Fruit fly (Drosophila melanogaster) whole organism, embryonic: ENCODE measurements around the gene Root.

Source experiments
- Atf-2 ChIP-seq: fragments of 200-800 bp; sonication (Bioruptor generic); optimal IDR thresholded peaks from 2 replicates; lab custom pipeline; 2016; ENCODE audit warnings: missing biosample characterization, missing genetic modification characterization
- CG10274 ChIP-seq: fragments of 200-800 bp; sonication (Bioruptor generic); optimal IDR thresholded peaks from 3 replicates; lab custom pipeline; 2017; ENCODE audit warnings: missing biosample characterization, mild to moderate bottlenecking, missing genetic modification characterization
- CG11723 ChIP-seq: fragments of 200-800 bp; sonication (Bioruptor generic); optimal IDR thresholded peaks from 2 replicates; lab custom pipeline; 2017; ENCODE audit warnings: missing biosample characterization, mild to moderate bottlenecking, missing genetic modification characterization
- CG13894 ChIP-seq: fragments of 200-800 bp; sonication (Bioruptor generic); optimal IDR thresholded peaks from 3 replicates; lab custom pipeline; 2018; ENCODE audit warnings: missing biosample characterization, mild to moderate bottlenecking, missing genetic modification characterization, moderate library complexity
- CG17359 ChIP-seq: fragments of 200-800 bp; sonication (Bioruptor generic); optimal IDR thresholded peaks from 3 replicates; lab custom pipeline; 2018; ENCODE audit warnings: missing biosample characterization, mild to moderate bottlenecking, missing genetic modification characterization, moderate library complexity
- CG1792 ChIP-seq: fragments of 200-800 bp; sonication (Bioruptor generic); optimal IDR thresholded peaks from 2 replicates; lab custom pipeline; 2016; ENCODE audit warnings: missing biosample characterization, missing genetic modification characterization
- CG18262 ChIP-seq: fragments of 200-800 bp; optimal IDR thresholded peaks from 3 replicates; lab custom pipeline; 2019; ENCODE audit warnings: missing biosample characterization, mild to moderate bottlenecking, missing genetic modification characterization, moderate library complexity
- CG2199 ChIP-seq: fragments of 200-800 bp; sonication (Bioruptor generic); IDR thresholded peaks from 3 replicates; pipeline ENCODE4 v1.3.6; 2022; ENCODE audit warnings: missing biosample characterization, missing genetic modification characterization
- CG3065 ChIP-seq: fragments of 200-800 bp; sonication (Bioruptor generic); optimal IDR thresholded peaks from 2 replicates; lab custom pipeline; 2016; ENCODE audit warnings: missing biosample characterization, missing genetic modification characterization
- CG33557 ChIP-seq: fragments of 200-800 bp; sonication (Bioruptor generic); optimal IDR thresholded peaks from 2 replicates; lab custom pipeline; 2019; ENCODE audit warnings: missing biosample characterization, mild to moderate bottlenecking, missing genetic modification characterization, moderate library complexity
- CG4328 ChIP-seq: fragments of 200-800 bp; sonication (Bioruptor generic); optimal IDR thresholded peaks from 3 replicates; lab custom pipeline; 2017; ENCODE audit warnings: missing biosample characterization, missing genetic modification reagents, missing genetic modification characterization
- CG5180 ChIP-seq: fragments of 200-800 bp; sonication (Bioruptor generic); optimal IDR thresholded peaks from 3 replicates; lab custom pipeline; 2017; ENCODE audit warnings: missing biosample characterization, missing genetic modification characterization, mild to moderate bottlenecking, moderate library complexity, missing genetic modification reagents
- CG6272 ChIP-seq: fragments of 200-800 bp; sonication (Bioruptor generic); IDR thresholded peaks from 2 replicates; pipeline ENCODE4 v1.3.6; 2022; ENCODE audit warnings: missing biosample characterization, missing genetic modification characterization
- CG7372 ChIP-seq: fragments of 200-800 bp; sonication (Bioruptor generic); IDR thresholded peaks from 2 replicates; pipeline ENCODE4 v1.3.6; 2022; ENCODE audit warnings: missing biosample characterization, missing genetic modification characterization
- CG8388 ChIP-seq: fragments of 200-800 bp; sonication (Bioruptor generic); optimal IDR thresholded peaks from 2 replicates; lab custom pipeline; 2019; ENCODE audit warnings: missing biosample characterization, mild to moderate bottlenecking, missing genetic modification characterization, moderate library complexity
- CG8478 ChIP-seq: fragments of >200 bp; optimal IDR thresholded peaks from 2 replicates; lab custom pipeline; 2018
- Camta ChIP-seq: fragments of 200-800 bp; sonication (Bioruptor generic); optimal IDR thresholded peaks from 2 replicates; lab custom pipeline; 2016; ENCODE audit warnings: missing biosample characterization, missing genetic modification characterization
- Deaf1 ChIP-seq: fragments of 200-800 bp; optimal IDR thresholded peaks from 3 replicates; lab custom pipeline; 2019; ENCODE audit warnings: missing biosample characterization, mild to moderate bottlenecking, missing genetic modification characterization, moderate library complexity
- Ets65A ChIP-seq: fragments of 200-800 bp; sonication (Bioruptor generic); peaks from one replicate; lab custom pipeline; 2016; ENCODE audit warnings: missing biosample characterization, missing genetic modification characterization
- Ets97D ChIP-seq: fragments of 200-800 bp; sonication (Bioruptor generic); optimal IDR thresholded peaks from 3 replicates; lab custom pipeline; 2016; ENCODE audit warnings: missing biosample characterization, missing genetic modification characterization
- GATAe ChIP-seq: fragments of 200-800 bp; sonication (Bioruptor generic); conservative IDR thresholded peaks from 2 replicates; pipeline ENCODE4 v1.3.6; 2022; ENCODE audit warnings: missing biosample characterization, missing genetic modification characterization
- H2.0 ChIP-seq: fragments of 200-800 bp; sonication (Bioruptor generic); IDR thresholded peaks from 2 replicates; pipeline ENCODE4 v1.3.6; 2022; ENCODE audit warnings: missing biosample characterization, missing genetic modification characterization
- HLH54F ChIP-seq: fragments of 200-800 bp; sonication (Bioruptor generic); optimal IDR thresholded peaks from 3 replicates; lab custom pipeline; 2016; ENCODE audit warnings: missing biosample characterization, missing genetic modification characterization
- Lpt ChIP-seq: fragments of >200 bp; optimal IDR thresholded peaks from 2 replicates; lab custom pipeline; 2018; ENCODE audit warnings: missing biosample characterization, missing genetic modification characterization
- Mrtf ChIP-seq: fragments of 200-800 bp; sonication (Bioruptor generic); IDR thresholded peaks from 3 replicates; pipeline ENCODE4 v1.3.6; 2022; ENCODE audit warnings: missing biosample characterization, missing genetic modification characterization
- NK7.1 ChIP-seq: fragments of 200-800 bp; sonication (Bioruptor generic); optimal IDR thresholded peaks from 3 replicates; lab custom pipeline; 2016; ENCODE audit warnings: missing biosample characterization, missing genetic modification characterization
- Opbp ChIP-seq: fragments of 200-800 bp; sonication (Bioruptor generic); IDR thresholded peaks from 3 replicates; pipeline ENCODE4 v1.3.6; 2022; ENCODE audit warnings: missing biosample characterization, missing genetic modification characterization; ENCODE audit not compliant: partially characterized antibody
- Ptx1 ChIP-seq: fragments of 200-800 bp; sonication (Bioruptor generic); IDR thresholded peaks from 2 replicates; pipeline ENCODE4 v1.3.6; 2022; ENCODE audit warnings: missing biosample characterization, missing genetic modification characterization
- Six4 ChIP-seq: fragments of 200-800 bp; sonication (Bioruptor generic); optimal IDR thresholded peaks from 2 replicates; lab custom pipeline; 2016; ENCODE audit warnings: missing biosample characterization, missing genetic modification characterization
- Ssrp ChIP-seq: fragments of 200-800 bp; sonication (Bioruptor generic); optimal IDR thresholded peaks from 2 replicates; lab custom pipeline; 2018; ENCODE audit warnings: missing biosample characterization, mild to moderate bottlenecking, missing genetic modification characterization, moderate library complexity
- Tbp ChIP-seq: fragments of >200 bp; optimal IDR thresholded peaks from 2 replicates; lab custom pipeline; 2018; ENCODE audit warnings: missing biosample characterization, missing genetic modification characterization
- Vsx1 ChIP-seq: fragments of 200-800 bp; sonication (Bioruptor generic); optimal IDR thresholded peaks from 2 replicates; lab custom pipeline; 2017; ENCODE audit warnings: missing biosample characterization, mild to moderate bottlenecking, missing genetic modification characterization, missing genetic modification reagents
- bab2 ChIP-seq: fragments of 200-800 bp; sonication (Bioruptor generic); optimal IDR thresholded peaks from 2 replicates; lab custom pipeline; 2016; ENCODE audit warnings: missing biosample characterization, missing genetic modification characterization
- cas ChIP-seq: fragments of 200-800 bp; sonication (Bioruptor generic); IDR thresholded peaks from 2 replicates; pipeline ENCODE4 v1.3.6; 2022; ENCODE audit warnings: missing biosample characterization, missing genetic modification characterization
- caup ChIP-seq: fragments of 200-800 bp; sonication (Bioruptor generic); optimal IDR thresholded peaks from 3 replicates; lab custom pipeline; 2017; ENCODE audit warnings: missing biosample characterization, mild to moderate bottlenecking, missing genetic modification characterization, moderate library complexity; ENCODE audit not compliant: severe bottlenecking
- eyg ChIP-seq: fragments of 200-800 bp; sonication (Bioruptor generic); optimal IDR thresholded peaks from 3 replicates; lab custom pipeline; 2016; ENCODE audit warnings: missing biosample characterization, missing genetic modification characterization
- knrl ChIP-seq: fragments of 200-800 bp; sonication (Bioruptor generic); IDR thresholded peaks from 3 replicates; pipeline ENCODE4 v1.3.6; 2022; ENCODE audit warnings: missing biosample characterization, missing genetic modification characterization; ENCODE audit not compliant: partially characterized antibody
- maf-S ChIP-seq: fragments of 200-800 bp; sonication (Bioruptor generic); optimal IDR thresholded peaks from 2 replicates; lab custom pipeline; 2016; ENCODE audit warnings: missing biosample characterization, missing genetic modification characterization
- mirr ChIP-seq: fragments of 200-800 bp; sonication (Bioruptor generic); optimal IDR thresholded peaks from 3 replicates; lab custom pipeline; 2018; ENCODE audit warnings: missing biosample characterization, mild to moderate bottlenecking, missing genetic modification characterization
- mld ChIP-seq: fragments of 200-800 bp; sonication (Bioruptor generic); IDR thresholded peaks from 3 replicates; pipeline ENCODE4 v1.3.6; 2022; ENCODE audit warnings: missing biosample characterization, missing genetic modification characterization; ENCODE audit not compliant: partially characterized antibody
- otp ChIP-seq: fragments of 200-800 bp; sonication (Bioruptor generic); IDR thresholded peaks from 3 replicates; pipeline ENCODE4, ENCODE4 v1.3.6; 2022; ENCODE audit warnings: missing biosample characterization, missing genetic modification characterization
- peb ChIP-seq: fragments of 200-800 bp; sonication (Bioruptor generic); IDR thresholded peaks from 2 replicates; pipeline ENCODE4 v1.3.6; 2022; ENCODE audit warnings: missing biosample characterization, missing genetic modification characterization
- pfk ChIP-seq: fragments of 200-800 bp; sonication (Bioruptor generic); optimal IDR thresholded peaks from 2 replicates; lab custom pipeline; 2018; ENCODE audit warnings: missing biosample characterization, mild to moderate bottlenecking, missing genetic modification characterization, moderate library complexity
- schlank ChIP-seq: fragments of 200-800 bp; sonication (Bioruptor generic); optimal IDR thresholded peaks from 2 replicates; lab custom pipeline; 2018; ENCODE audit warnings: missing biosample characterization, mild to moderate bottlenecking, missing genetic modification characterization
- sens-2 ChIP-seq: fragments of 200-800 bp; sonication (Bioruptor generic); IDR thresholded peaks from 2 replicates; pipeline ENCODE4 v1.3.6; 2022; ENCODE audit warnings: missing biosample characterization, missing genetic modification characterization
- sr ChIP-seq: fragments of 200-800 bp; sonication (Bioruptor generic); IDR thresholded peaks from 3 replicates; pipeline ENCODE4 v1.3.6; 2022; ENCODE audit warnings: missing biosample characterization, missing genetic modification characterization
- ttk ChIP-seq: fragments of 200-800 bp; sonication (Bioruptor generic); IDR thresholded peaks from 2 replicates; pipeline ENCODE4 v2.1.2; 2022; ENCODE audit warnings: missing biosample characterization, missing genetic modification characterization
- z ChIP-seq: fragments of 200-800 bp; sonication (Bioruptor generic); IDR thresholded peaks from 3 replicates; pipeline ENCODE4 v1.3.6; 2022; ENCODE audit warnings: missing biosample characterization, missing genetic modification characterization
- zfh1 ChIP-seq: fragments of 200-800 bp; sonication (Bioruptor generic); IDR thresholded peaks from 3 replicates; pipeline ENCODE4 v1.3.6; 2022; ENCODE audit warnings: missing biosample characterization, missing genetic modification characterization

The Root gene

DNA sequence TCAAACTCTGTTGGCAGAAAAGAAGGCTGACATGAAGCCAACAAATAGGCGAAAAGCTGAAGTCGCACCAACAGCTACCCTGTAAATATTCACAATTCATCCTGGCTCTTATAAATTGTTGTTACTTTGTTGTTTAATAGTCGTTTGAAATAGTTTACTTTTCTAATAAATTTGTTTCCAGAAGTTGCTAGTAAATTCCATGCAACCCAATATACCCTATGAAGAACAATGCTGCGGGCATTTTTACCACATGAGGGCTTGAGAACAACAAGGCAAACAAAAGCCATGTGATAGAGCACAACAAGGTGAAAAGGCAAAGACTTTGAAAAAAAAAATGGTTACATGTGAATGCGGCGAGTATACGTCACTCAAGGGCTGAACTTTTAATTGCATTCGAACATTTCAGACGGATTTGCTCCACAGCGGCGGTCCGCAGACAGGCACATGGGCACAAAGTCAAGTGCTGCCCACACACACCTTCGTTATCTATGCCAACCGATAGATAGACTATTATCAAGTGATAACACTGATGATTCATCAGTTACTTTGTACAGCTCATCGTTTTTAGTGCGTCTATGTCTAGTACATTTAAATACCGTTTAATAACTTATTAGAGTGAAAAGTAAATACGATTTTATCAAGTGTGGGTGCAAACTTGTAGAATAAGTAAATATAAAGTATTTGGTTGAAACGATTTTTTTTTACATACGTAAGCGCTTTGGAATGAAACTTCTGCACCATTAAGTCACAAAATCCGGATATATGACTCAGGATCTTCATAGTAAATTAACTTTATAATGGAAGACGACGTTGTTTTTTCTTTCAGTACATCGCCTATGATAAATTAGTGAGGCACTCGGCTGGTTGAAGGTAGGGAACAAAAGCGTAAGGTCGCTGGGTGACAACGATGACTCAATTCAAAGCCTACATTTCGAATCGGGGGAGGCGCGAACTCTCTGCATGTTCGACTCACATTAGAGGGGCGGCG lies 13.8 kb upstream of the Root start (continued):
- TF ChIP-seq Vsx1 (GFP tag; lab: Kevin White, UChicago), result peak; percentile 21
- peak; percentile 59 for TF ChIP-seq CG10274 (GFP tag; lab: Kevin White, UChicago)
- TF ChIP-seq maf-S (GFP tag; lab: Kevin White, UChicago), result peak; percentile 79
- no peak for TF ChIP-seq Opbp (GFP tag; lab: Robert Waterston, UW)
- TF ChIP-seq bab2 (GFP tag; lab: Kevin White, UChicago), result peak; percentile 85
- peak; percentile 56; the same call in 1 of the 2 replicates for TF ChIP-seq sens-2 (GFP tag; lab: Robert Waterston, UW)
- TF ChIP-seq Ets65A (GFP tag; lab: Kevin White, UChicago), result peak; percentile 97
- no peak for TF ChIP-seq CG5180 (GFP tag; lab: Kevin White, UChicago)
- peak; percentile 85 for TF ChIP-seq HLH54F (GFP tag; lab: Kevin White, UChicago)
- TF ChIP-seq Deaf1 (tag; lab: Kevin White, UChicago), result peak; percentile 40
- TF ChIP-seq Atf-2 (GFP tag; lab: Kevin White, UChicago), result peak; percentile 82
- no peak for TF ChIP-seq pfk (GFP tag; lab: Kevin White, UChicago)
- 0 out of 3 replicates have a peak, but pooled peaks have one; percentile 29 for TF ChIP-seq CG2199 (GFP tag; lab: Robert Waterston, UW)
- TF ChIP-seq Lpt (GFP tag; lab: Kevin White, UChicago), result no peak
- peak; percentile 68 for TF ChIP-seq CG3065 (GFP tag; lab: Kevin White, UChicago)
- TF ChIP-seq CG8388 (GFP tag; lab: Kevin White, UChicago), result peak; percentile 62
- TF ChIP-seq knrl (GFP tag; lab: Robert Waterston, UW), result no peak
- TF ChIP-seq cas (GFP tag; lab: Robert Waterston, UW), result peak; percentile 60; the same call in 1 of the 2 replicates
- no peak for TF ChIP-seq z
- TF ChIP-seq NK7.1, result peak; percentile 69
- no peak for TF ChIP-seq CG33557 (GFP tag; lab: Kevin White, UChicago)
- peak; percentile 84 for TF ChIP-seq Camta (GFP tag; lab: Kevin White, UChicago)
- peak; percentile 62 for TF ChIP-seq Six4
- peak; percentile 34 for TF ChIP-seq eyg
- peak; percentile 40; the same call in 2 of the 3 replicates for TF ChIP-seq sr (GFP tag; lab: Robert Waterston, UW)
- peak; percentile 35; the same call in 1 of the 2 replicates for TF ChIP-seq peb (GFP tag; lab: Robert Waterston, UW)
- TF ChIP-seq CG8478 (lab: Kevin White, UChicago), result no peak
- peak; percentile 41 for TF ChIP-seq schlank (tag; lab: Kevin White, UChicago)
- no peak for TF ChIP-seq CG4328 (GFP tag; lab: Kevin White, UChicago)
- peak; percentile 69 for TF ChIP-seq ttk (GFP tag; lab: Robert Waterston, UW)
- TF ChIP-seq mirr (GFP tag; lab: Kevin White, UChicago), result peak; percentile 26
- TF ChIP-seq Tbp, result no peak
- TF ChIP-seq otp (GFP tag; lab: Robert Waterston, UW), result peak; percentile 72; the same call in 2 of the 3 replicates
- peak; percentile 80 for TF ChIP-seq zfh1 (GFP tag; lab: Robert Waterston, UW)
- peak; percentile 81 for TF ChIP-seq Mrtf (GFP tag; lab: Robert Waterston, UW)
- TF ChIP-seq CG1792, result peak; percentile 15
- peak; percentile 47 for TF ChIP-seq CG18262 (tag; lab: Kevin White, UChicago)
- peak; percentile 69 for TF ChIP-seq CG6272 (GFP tag; lab: Robert Waterston, UW)
- TF ChIP-seq CG17359 (tag; lab: Kevin White, UChicago), result peak; percentile 82
- peak; percentile 87 for TF ChIP-seq H2.0
- TF ChIP-seq Ssrp (tag; lab: Kevin White, UChicago), result peak; percentile 73
- peak; percentile 41 for TF ChIP-seq GATAe (GFP tag; lab: Robert Waterston, UW)
- TF ChIP-seq caup (GFP tag; lab: Kevin White, UChicago), result peak; percentile 73
- TF ChIP-seq CG7372 (GFP tag; lab: Robert Waterston, UW), result peak; percentile 78
- peak; percentile 44 for TF ChIP-seq Ets97D (GFP tag; lab: Kevin White, UChicago)
- TF ChIP-seq CG13894, result no peak
- TF ChIP-seq Ptx1, result peak; percentile 84
- TF ChIP-seq mld (GFP tag; lab: Robert Waterston, UW), result no peak
- peak; percentile 34 for TF ChIP-seq CG11723 (GFP tag; lab: Kevin White, UChicago)
